Worm (Caenorhabditis elegans) whole organism, late embryonic: ENCODE measurements around the gene ZC443.7.
A peak's percentile ranks its signal among the peaks of the same experiment; 100 is the strongest.

ENCODE experiments used
- C08G9.2 ChIP-seq: sonication (generic microtip); optimal IDR thresholded peaks from 2 replicates; lab custom pipeline; 2016; ENCODE audit warnings: mild to moderate bottlenecking, missing genetic modification characterization, moderate library complexity, missing compliant biosample characterization
- C38D4.7 ChIP-seq: fragments of 200-800 bp; sonication (Bioruptor generic); optimal IDR thresholded peaks from 2 replicates; lab custom pipeline; 2018; ENCODE audit warnings: mild to moderate bottlenecking, missing genetic modification characterization, moderate library complexity, missing compliant biosample characterization
- K02D7.2 ChIP-seq: sonication (generic microtip); optimal IDR thresholded peaks from 2 replicates; lab custom pipeline; 2017; ENCODE audit warnings: mild to moderate bottlenecking, missing genetic modification characterization, missing compliant biosample characterization
- K09A11.1 ChIP-seq: sonication (generic microtip); optimal IDR thresholded peaks from 2 replicates; lab custom pipeline; 2017; ENCODE audit warnings: antibody characterized with exemption, mild to moderate bottlenecking, missing genetic modification characterization, missing compliant biosample characterization; ENCODE audit not compliant: insufficient read depth
- T23F11.4 ChIP-seq: fragments of 200-800 bp; sonication (Bioruptor generic); optimal IDR thresholded peaks from 2 replicates; lab custom pipeline; 2018; ENCODE audit warnings: mild to moderate bottlenecking, missing genetic modification characterization, missing compliant biosample characterization
- ahr-1 ChIP-seq: sonication (generic microtip); optimal IDR thresholded peaks from 2 replicates; lab custom pipeline; 2016; ENCODE audit warnings: missing genetic modification characterization, missing compliant biosample characterization
- ceh-14 ChIP-seq: sonication (generic microtip); optimal IDR thresholded peaks from 2 replicates; lab custom pipeline; 2016; ENCODE audit warnings: missing genotype, missing genetic modification characterization, missing compliant biosample characterization
- ceh-18 ChIP-seq: sonication (generic microtip); optimal IDR thresholded peaks from 2 replicates; lab custom pipeline; 2016; ENCODE audit warnings: missing genetic modification characterization, missing compliant biosample characterization
- ceh-19 ChIP-seq: fragments of 200-800 bp; sonication (Bioruptor generic); optimal IDR thresholded peaks from 2 replicates; lab custom pipeline; 2018; ENCODE audit warnings: mild to moderate bottlenecking, missing genetic modification characterization, missing compliant biosample characterization
- ceh-22 ChIP-seq: sonication (generic microtip); optimal IDR thresholded peaks from 2 replicates; lab custom pipeline; 2017; ENCODE audit warnings: missing biosample characterization, missing genetic modification characterization
- ceh-24 ChIP-seq: sonication (generic microtip); optimal IDR thresholded peaks from 2 replicates; lab custom pipeline; 2016; ENCODE audit warnings: mild to moderate bottlenecking, missing genetic modification characterization, missing compliant biosample characterization
- ceh-30 ChIP-seq: fragments of 150-350 bp; optimal IDR thresholded peaks from 2 replicates; lab custom pipeline; 2014; ENCODE audit warnings: missing biosample characterization, missing genetic modification characterization
- ceh-34 ChIP-seq: sonication (generic microtip); optimal IDR thresholded peaks from 2 replicates; lab custom pipeline; 2016; ENCODE audit warnings: mild to moderate bottlenecking, missing genetic modification characterization, missing compliant biosample characterization
- ceh-45 ChIP-seq: fragments of 200-800 bp; sonication (Bioruptor generic); IDR thresholded peaks from 2 replicates; pipeline ENCODE4 v1.3.6; 2022; ENCODE audit warnings: missing genetic modification reagents, missing genetic modification characterization, missing compliant biosample characterization
- ceh-48 ChIP-seq: sonication (generic microtip); optimal IDR thresholded peaks from 2 replicates; lab custom pipeline; 2016; ENCODE audit warnings: missing genetic modification characterization, inconsistent platforms, missing compliant biosample characterization
- ceh-9 ChIP-seq: sonication (generic microtip); optimal IDR thresholded peaks from 2 replicates; lab custom pipeline; 2016; ENCODE audit warnings: mild to moderate bottlenecking, missing genetic modification characterization, inconsistent platforms, missing compliant biosample characterization
- che-1 ChIP-seq: sonication (generic microtip); optimal IDR thresholded peaks from 2 replicates; lab custom pipeline; 2016; ENCODE audit warnings: mild to moderate bottlenecking, missing genetic modification characterization, missing compliant biosample characterization
- elt-2 ChIP-seq: sonication (generic microtip); optimal IDR thresholded peaks from 2 replicates; lab custom pipeline; 2016; ENCODE audit warnings: missing genetic modification reagents, missing genetic modification characterization, missing compliant biosample characterization
- fkh-10 ChIP-seq: fragments of 150-350 bp; optimal IDR thresholded peaks from 2 replicates; lab custom pipeline; 2014; ENCODE audit warnings: missing biosample characterization, missing genetic modification reagents, missing genetic modification characterization
- fkh-6 ChIP-seq: sonication (generic microtip); optimal IDR thresholded peaks from 2 replicates; lab custom pipeline; 2016; ENCODE audit warnings: missing genetic modification characterization, missing compliant biosample characterization
- gmeb-2 ChIP-seq: sonication (generic microtip); optimal IDR thresholded peaks from 2 replicates; lab custom pipeline; 2016; ENCODE audit warnings: missing genetic modification characterization, inconsistent platforms, missing compliant biosample characterization
- hlh-13 ChIP-seq: fragments of 200-800 bp; sonication (Bioruptor generic); optimal IDR thresholded peaks from 2 replicates; lab custom pipeline; 2018; ENCODE audit warnings: mild to moderate bottlenecking, missing genetic modification characterization, missing compliant biosample characterization
- hlh-15 ChIP-seq: sonication (generic microtip); optimal IDR thresholded peaks from 2 replicates; lab custom pipeline; 2016; ENCODE audit warnings: missing genetic modification characterization, missing compliant biosample characterization
- hlh-30 ChIP-seq: sonication (generic microtip); optimal IDR thresholded peaks from 2 replicates; lab custom pipeline; 2017; ENCODE audit warnings: antibody characterized with exemption, missing genetic modification characterization, missing compliant biosample characterization; ENCODE audit not compliant: insufficient read depth
- hlh-6 ChIP-seq: sonication (generic microtip); optimal IDR thresholded peaks from 2 replicates; lab custom pipeline; 2016; ENCODE audit warnings: missing genotype, missing genetic modification characterization, missing compliant biosample characterization
- lim-6 ChIP-seq: sonication (generic microtip); optimal IDR thresholded peaks from 2 replicates; lab custom pipeline; 2016; ENCODE audit warnings: missing genetic modification characterization, missing compliant biosample characterization
- lin-11 ChIP-seq: fragments of 200-800 bp; sonication (Bioruptor generic); optimal IDR thresholded peaks from 2 replicates; lab custom pipeline; 2018; ENCODE audit warnings: mild to moderate bottlenecking, missing genetic modification characterization, missing compliant biosample characterization
- madf-2 ChIP-seq: sonication (generic microtip); optimal IDR thresholded peaks from 2 replicates; lab custom pipeline; 2017; ENCODE audit warnings: missing genetic modification characterization, missing compliant biosample characterization
- nhr-11 ChIP-seq: fragments of 150-350 bp; optimal IDR thresholded peaks from 2 replicates; lab custom pipeline; 2014; ENCODE audit warnings: missing biosample characterization, missing genetic modification characterization
- nhr-232 ChIP-seq: sonication (generic microtip); optimal IDR thresholded peaks from 2 replicates; lab custom pipeline; 2016; ENCODE audit warnings: missing genetic modification characterization, missing compliant biosample characterization
- odd-2 ChIP-seq: sonication (generic microtip); optimal IDR thresholded peaks from 2 replicates; lab custom pipeline; 2017; ENCODE audit warnings: antibody characterized with exemption, mild to moderate bottlenecking, missing genetic modification characterization, missing compliant biosample characterization
- pag-3 ChIP-seq: sonication (generic microtip); optimal IDR thresholded peaks from 2 replicates; lab custom pipeline; 2016; ENCODE audit warnings: missing compliant biosample characterization, missing genetic modification characterization, borderline replicate concordance
- pat-9 ChIP-seq: fragments of 200-800 bp; sonication (Bioruptor generic); optimal IDR thresholded peaks from 2 replicates; lab custom pipeline; 2018; ENCODE audit warnings: mild to moderate bottlenecking, missing genetic modification characterization, moderate library complexity, missing compliant biosample characterization
- pax-1 ChIP-seq: fragments of 150-350 bp; optimal IDR thresholded peaks from 2 replicates; lab custom pipeline; 2014; ENCODE audit warnings: missing biosample characterization, missing genetic modification characterization
- pha-2 ChIP-seq: sonication (generic microtip); optimal IDR thresholded peaks from 2 replicates; lab custom pipeline; 2017; ENCODE audit warnings: mild to moderate bottlenecking, missing genetic modification characterization, missing compliant biosample characterization
- pha-4 ChIP-seq: fragments of 150-350 bp; optimal IDR thresholded peaks from 2 replicates; lab custom pipeline; 2018; ENCODE audit warnings: missing biosample characterization, missing genetic modification reagents, missing genetic modification characterization
- pqm-1 ChIP-seq: sonication (generic microtip); optimal IDR thresholded peaks from 2 replicates; lab custom pipeline; 2016; ENCODE audit warnings: missing genetic modification characterization, missing compliant biosample characterization
- pros-1 ChIP-seq: fragments of 150-350 bp; optimal IDR thresholded peaks from 2 replicates; lab custom pipeline; 2014; ENCODE audit warnings: missing biosample characterization, missing genetic modification reagents, missing genetic modification characterization
- ref-2 ChIP-seq: sonication (generic microtip); optimal IDR thresholded peaks from 2 replicates; lab custom pipeline; 2016; ENCODE audit warnings: missing genetic modification characterization, missing compliant biosample characterization
- rnt-1 ChIP-seq: sonication (generic microtip); optimal IDR thresholded peaks from 2 replicates; lab custom pipeline; 2016; ENCODE audit warnings: missing genetic modification characterization, missing compliant biosample characterization
- sox-2 ChIP-seq: fragments of 200-800 bp; sonication (Bioruptor generic); IDR thresholded peaks from 2 replicates; pipeline ENCODE4 v1.3.6; 2022; ENCODE audit warnings: missing genetic modification reagents, missing genetic modification characterization, missing compliant biosample characterization
- sox-4 ChIP-seq: sonication (generic microtip); optimal IDR thresholded peaks from 2 replicates; lab custom pipeline; 2017; ENCODE audit warnings: mild to moderate bottlenecking, missing genetic modification characterization, inconsistent platforms, missing compliant biosample characterization
- syd-9 ChIP-seq: sonication (generic microtip); optimal IDR thresholded peaks from 2 replicates; lab custom pipeline; 2016; ENCODE audit warnings: mild to moderate bottlenecking, missing genetic modification characterization, moderate library complexity, missing compliant biosample characterization
- tbx-2 ChIP-seq: sonication (generic microtip); optimal IDR thresholded peaks from 2 replicates; lab custom pipeline; 2016; ENCODE audit warnings: missing genetic modification characterization, missing compliant biosample characterization
- tbx-7 ChIP-seq: sonication (generic microtip); optimal IDR thresholded peaks from 2 replicates; lab custom pipeline; 2016; ENCODE audit warnings: missing genotype, missing genetic modification characterization, missing compliant biosample characterization
- ttx-3 ChIP-seq: sonication (generic microtip); optimal IDR thresholded peaks from 2 replicates; lab custom pipeline; 2016; ENCODE audit warnings: missing genetic modification reagents, missing genetic modification characterization, missing compliant biosample characterization
- unc-42 ChIP-seq: sonication (generic microtip); optimal IDR thresholded peaks from 2 replicates; lab custom pipeline; 2016; ENCODE audit warnings: missing genotype, missing genetic modification characterization, missing compliant biosample characterization
- unc-55 ChIP-seq: sonication (generic microtip); optimal IDR thresholded peaks from 2 replicates; lab custom pipeline; 2017; ENCODE audit warnings: missing biosample characterization, missing genetic modification reagents, missing genetic modification characterization
- unc-86 ChIP-seq: sonication (generic microtip); optimal IDR thresholded peaks from 2 replicates; lab custom pipeline; 2016; ENCODE audit warnings: missing genetic modification characterization, missing compliant biosample characterization
- zip-5 ChIP-seq: sonication (generic microtip); optimal IDR thresholded peaks from 2 replicates; lab custom pipeline; 2016; ENCODE audit warnings: missing genetic modification characterization, missing compliant biosample characterization
- ztf-16 ChIP-seq: sonication (generic microtip); optimal IDR thresholded peaks from 2 replicates; lab custom pipeline; 2017; ENCODE audit warnings: missing genetic modification characterization, missing compliant biosample characterization

Gene ZC443.7

DNA sequence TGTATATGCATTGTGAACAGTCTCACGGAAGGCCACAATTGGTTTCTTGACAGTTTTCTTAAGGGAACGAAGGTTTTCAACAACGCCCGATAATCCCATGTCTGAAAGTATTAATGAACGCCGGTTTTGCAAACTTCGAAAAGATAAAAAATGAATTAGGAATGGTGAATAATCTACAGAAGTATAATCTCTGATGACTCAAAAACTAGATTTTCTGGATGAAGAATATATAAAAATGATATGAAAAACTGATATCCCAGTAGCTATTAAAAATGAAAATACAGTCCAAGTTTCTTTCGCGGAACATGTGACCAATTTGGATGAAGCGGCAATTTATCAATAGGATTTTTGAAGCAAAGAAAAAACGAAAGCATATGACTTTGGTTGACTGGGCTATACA, 7.7 kb downstream of the ZC443.7 start, which contains the start of gene ZC443.3:
TSS of gene ZC443.3 (minus strand) at position 101 of the 400 bp plus-strand sequence.
- TF ChIP-seq odd-2 (tag; lab: Kevin White, UChicago), result no peak
- TF ChIP-seq rnt-1 (tag; lab: Kevin White, UChicago), result no peak
- no peak for TF ChIP-seq pax-1 (tag; lab: Kevin White, UChicago)
- no peak for TF ChIP-seq T23F11.4 (GFP tag; lab: Kevin White, UChicago)

ce11 chrV:12814481-12814882, 8.2 kb downstream of the ZC443.7 start:
- TF ChIP-seq sox-4 (tag; lab: Kevin White, UChicago) (peak; percentile 8), pat-9 (tag; lab: Kevin White, UChicago) (no peak), ceh-22 (tag; lab: Kevin White, UChicago) (no peak), hlh-13 (no peak), hlh-15 (tag; lab: Kevin White, UChicago) (no peak), ceh-34 (peak; percentile 84), ref-2 (tag; lab: Kevin White, UChicago) (peak; percentile 40), madf-2 (tag; lab: Kevin White, UChicago) (no peak), fkh-10 (no peak), pros-1 (tag; lab: Kevin White, UChicago) (no peak), T23F11.4 (GFP tag; lab: Kevin White, UChicago) (no peak), pha-2 (tag; lab: Kevin White, UChicago) (no peak), tbx-2 (tag; lab: Kevin White, UChicago) (peak; percentile 62), fkh-6 (tag; lab: Kevin White, UChicago) (no peak), rnt-1 (tag; lab: Kevin White, UChicago) (peak; percentile 57), syd-9 (tag; lab: Kevin White, UChicago) (peak; percentile 27), unc-55 (GFP tag; lab: Kevin White, UChicago) (peak; percentile 70), zip-5 (tag; lab: Kevin White, UChicago) (no peak), ceh-9 (tag; lab: Kevin White, UChicago) (no peak), nhr-11 (tag; lab: Kevin White, UChicago) (no peak), lim-6 (tag; lab: Kevin White, UChicago) (no peak), ceh-19 (GFP tag; lab: Kevin White, UChicago) (peak; percentile 29), ztf-16 (tag; lab: Kevin White, UChicago) (no peak), odd-2 (tag; lab: Kevin White, UChicago) (no peak), K02D7.2 (no peak), pag-3 (no peak), pha-4 (tag; lab: Kevin White, UChicago) (no peak), nhr-232 (tag; lab: Kevin White, UChicago) (no peak), hlh-6 (tag; lab: Kevin White, UChicago) (peak; percentile 58), K09A11.1 (tag; lab: Kevin White, UChicago) (no peak), ceh-18 (peak; percentile 69), ttx-3 (tag; lab: Kevin White, UChicago) (no peak), pqm-1 (no peak), gmeb-2 (tag; lab: Kevin White, UChicago) (no peak), che-1 (tag; lab: Kevin White, UChicago) (no peak), sox-2 (GFP tag; lab: Robert Waterston, UW) (no peak), C38D4.7 (GFP tag; lab: Kevin White, UChicago) (no peak), ceh-48 (no peak), ahr-1 (tag; lab: Kevin White, UChicago) (no peak), ceh-14 (peak; percentile 42), ceh-30 (tag; lab: Kevin White, UChicago) (no peak), C08G9.2 (tag; lab: Kevin White, UChicago) (peak; percentile 53), lin-11 (tag; lab: Kevin White, UChicago) (no peak), unc-86 (no peak), unc-42 (peak; percentile 52), elt-2 (tag; lab: Kevin White, UChicago) (no peak), ceh-45 (GFP tag; lab: Robert Waterston, UW) (no peak), tbx-7 (tag; lab: Kevin White, UChicago) (no peak), ceh-24 (tag; lab: Kevin White, UChicago) (no peak), hlh-30 (tag; lab: Kevin White, UChicago) (peak; percentile 96)
